Worm (Caenorhabditis elegans): ENCODE results near the gene F27B3.6.
A peak's percentile ranks its signal among the peaks of the same experiment; 100 is the strongest.

Gene F27B3.6

DNA sequence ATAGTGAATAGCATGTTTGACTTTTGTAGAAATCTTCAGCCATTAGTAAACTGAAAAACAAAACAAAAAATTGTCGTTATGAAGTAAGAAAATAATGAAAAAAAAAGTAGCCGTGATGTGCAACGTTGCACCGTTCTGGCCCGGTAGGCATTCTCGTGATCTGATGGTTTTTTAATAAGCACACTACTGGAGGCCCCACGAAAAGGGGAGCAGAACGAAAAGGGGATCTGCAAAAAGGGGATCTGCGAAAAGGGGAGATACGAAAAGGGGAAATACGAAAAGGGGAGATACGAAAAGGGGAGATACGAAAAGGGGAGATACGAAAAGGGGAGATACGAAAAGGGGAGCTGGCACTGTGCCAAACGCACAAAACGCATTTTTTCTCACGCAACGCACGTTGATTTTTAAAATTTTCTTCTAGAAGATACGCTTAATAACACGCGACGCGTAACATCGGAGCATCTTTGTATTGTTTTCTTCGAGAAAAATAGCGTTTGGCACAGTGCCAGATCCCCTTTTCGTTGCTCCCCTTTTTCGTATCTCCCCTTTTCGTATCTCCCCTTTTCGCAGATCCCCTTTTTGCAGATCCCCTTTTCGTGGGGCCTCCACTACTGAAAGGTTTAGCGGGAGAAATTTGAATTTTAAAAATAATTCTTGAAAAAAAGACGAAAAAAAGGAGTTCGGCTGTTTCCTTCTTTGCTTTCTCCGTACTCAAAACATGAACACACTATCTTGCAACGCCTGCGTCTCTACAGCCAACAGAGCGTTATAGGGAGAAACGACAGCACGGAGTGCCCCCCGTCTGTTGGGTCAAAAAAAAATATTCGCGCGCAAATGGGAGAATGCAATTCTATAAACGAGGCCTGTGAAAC is 27.0 kb downstream of the F27B3.6 start, which contains the start of gene C09E7.7:
C09E7.7 (minus strand) TSS at position 57 of the 872 bp plus-strand sequence.
- TF ChIP-seq tbx-11 (GFP tag; IDR thresholded peaks at IDR 0.05) = peak; percentile 24; the same call in 1 of the 2 replicates
- TF ChIP-seq sea-1 (GFP tag; conservative IDR thresholded peaks at IDR 0.05) = peak; percentile 71
- TF ChIP-seq hmg-4 (GFP tag; optimal IDR thresholded peaks at IDR 0.05) = peak; percentile 39
- peak; percentile 60 for TF ChIP-seq pes-1 (GFP tag; IDR thresholded peaks at IDR 0.05)
- TF ChIP-seq tbx-37 (GFP tag; conservative IDR thresholded peaks at IDR 0.05) = peak; percentile 74
- TF ChIP-seq ets-7 (tag; optimal IDR thresholded peaks at IDR 0.05) = peak; percentile 50
- TF ChIP-seq aly-1 (tag; optimal IDR thresholded peaks at IDR 0.05) = peak; percentile 73

- TF ChIP-seq F13C5.2 (tag; optimal IDR thresholded peaks at IDR 0.05) (peak; percentile 65), ceh-36 (tag; optimal IDR thresholded peaks at IDR 0.05) (peak; percentile 9), ets-7 (tag; optimal IDR thresholded peaks at IDR 0.05) (peak; percentile 22), tra-4 (tag; optimal IDR thresholded peaks at IDR 0.05) (no peak), aly-1 (tag; optimal IDR thresholded peaks at IDR 0.05) (peak; percentile 38)
Observed at ce11 chrIII:6536945-6537568, 41.3 kb downstream of the F27B3.6 start, which contains the start of gene C09E7.4. Gene C09E7.4 (minus strand): TSS chrIII:6536995.

DNA sequence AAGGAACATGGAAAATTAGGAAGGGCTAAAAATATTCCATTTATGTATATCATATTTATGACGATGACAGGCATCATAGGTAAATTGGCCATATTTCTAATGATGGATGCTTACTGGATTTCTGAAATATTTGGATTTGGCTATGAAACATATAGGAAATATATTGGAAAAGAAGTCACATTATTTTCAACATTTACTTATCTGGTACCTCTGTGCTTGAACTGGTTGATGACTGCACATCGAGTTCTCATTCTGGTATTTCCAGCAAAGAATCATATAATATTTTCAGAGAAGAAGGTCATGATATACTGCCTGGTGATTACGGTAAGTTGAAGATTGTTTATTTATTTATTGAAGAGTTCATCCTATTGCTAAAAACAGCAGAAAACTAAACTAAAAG is 45.8 kb downstream of the F27B3.6 start, which contains the start of gene srxa-5:
srxa-5 (plus strand) TSS at position 301 of the 400 bp plus-strand sequence.
- no peak for TF ChIP-seq B0310.2 (tag; optimal IDR thresholded peaks at IDR 0.05)
- no peak for TF ChIP-seq ceh-13 (GFP tag; optimal IDR thresholded peaks at IDR 0.05)
- TF ChIP-seq hmg-4 (GFP tag; optimal IDR thresholded peaks at IDR 0.05) = no peak
- no peak for TF ChIP-seq ets-7 (tag; optimal IDR thresholded peaks at IDR 0.05)
- TF ChIP-seq pes-1 (GFP tag; IDR thresholded peaks at IDR 0.05) = no peak
- TF ChIP-seq aly-1 (tag; optimal IDR thresholded peaks at IDR 0.05) = no peak
- no peak for TF ChIP-seq hmbx-1 (tag; optimal IDR thresholded peaks at IDR 0.05)
- no peak for TF ChIP-seq ama-1 (optimal IDR thresholded peaks at IDR 0.05)
- TF ChIP-seq hnd-1 (tag; optimal IDR thresholded peaks at IDR 0.05) = no peak

DNA sequence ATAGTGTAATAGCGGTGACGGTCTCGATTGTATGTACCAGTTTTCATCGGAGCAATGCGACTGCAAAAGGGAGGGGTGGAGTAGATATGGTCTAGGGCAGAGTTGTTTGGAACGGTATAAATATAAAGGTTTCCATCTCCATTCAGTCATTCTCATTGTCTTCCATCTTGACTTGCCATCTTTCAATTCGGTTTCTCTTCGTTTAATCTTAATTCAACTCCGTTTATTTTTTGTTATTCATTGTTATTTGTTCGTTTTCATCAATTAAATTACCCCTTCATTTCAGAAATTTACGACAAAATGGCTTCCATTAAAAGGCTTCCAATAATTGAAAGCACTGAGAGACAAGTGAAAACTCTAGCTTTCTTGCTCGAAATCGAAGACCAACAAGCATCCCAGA is 47.3 kb downstream of the F27B3.6 start, which contains the start of gene C09E7.11:
C09E7.11 (plus strand) TSS at position 301 of the 400 bp plus-strand sequence.
- TF ChIP-seq scrt-1 (GFP tag; IDR thresholded peaks at IDR 0.05) = no peak
- no peak for TF ChIP-seq ceh-36 (tag; optimal IDR thresholded peaks at IDR 0.05)
- no peak for TF ChIP-seq tbx-11 (GFP tag; IDR thresholded peaks at IDR 0.05)
- TF ChIP-seq B0310.2 (tag; optimal IDR thresholded peaks at IDR 0.05) = no peak
- no peak for TF ChIP-seq tra-4 (tag; optimal IDR thresholded peaks at IDR 0.05)
- no peak for TF ChIP-seq sea-1 (GFP tag; conservative IDR thresholded peaks at IDR 0.05)
- TF ChIP-seq tbx-37 (GFP tag; conservative IDR thresholded peaks at IDR 0.05) = no peak
- no peak for TF ChIP-seq hmg-4 (GFP tag; optimal IDR thresholded peaks at IDR 0.05)
- TF ChIP-seq hnd-1 (tag; optimal IDR thresholded peaks at IDR 0.05) = no peak
- TF ChIP-seq ceh-13 (GFP tag; optimal IDR thresholded peaks at IDR 0.05) = no peak
- no peak for TF ChIP-seq hmbx-1 (tag; optimal IDR thresholded peaks at IDR 0.05)
- TF ChIP-seq pes-1 (GFP tag; IDR thresholded peaks at IDR 0.05) = no peak
- TF ChIP-seq flt-1 (GFP tag; IDR thresholded peaks at IDR 0.05) = no peak
- TF ChIP-seq ets-7 (tag; optimal IDR thresholded peaks at IDR 0.05) = no peak
- no peak for TF ChIP-seq ama-1 (optimal IDR thresholded peaks at IDR 0.05)
- TF ChIP-seq F13C5.2 (tag; optimal IDR thresholded peaks at IDR 0.05) = no peak
- TF ChIP-seq aly-1 (tag; optimal IDR thresholded peaks at IDR 0.05) = no peak

DNA sequence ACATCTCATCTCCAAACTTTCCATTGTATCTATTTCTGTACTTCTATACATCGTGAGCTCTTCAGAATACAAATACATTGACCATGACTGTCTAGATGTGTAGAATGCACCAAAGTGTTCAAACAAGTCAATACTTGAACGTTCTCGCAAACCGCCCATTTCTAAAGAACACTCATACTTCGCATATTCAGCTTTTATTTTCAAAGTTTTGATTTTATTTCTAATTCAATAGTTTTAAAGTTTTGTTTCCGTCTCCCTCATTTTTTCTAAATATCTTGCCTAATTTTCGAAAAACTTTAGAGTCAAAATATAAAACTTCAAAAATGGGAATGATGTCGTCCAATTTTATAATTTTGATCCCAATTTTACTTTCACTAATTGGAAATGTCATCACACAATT is 50.5 kb downstream of the F27B3.6 start, which contains the start of gene pqn-10:
pqn-10 (plus strand) TSS at position 301 of the 400 bp plus-strand sequence.
- TF ChIP-seq hnd-1 (tag; optimal IDR thresholded peaks at IDR 0.05) = no peak
- no peak for TF ChIP-seq tbx-37 (GFP tag; conservative IDR thresholded peaks at IDR 0.05)
- TF ChIP-seq ama-1 (optimal IDR thresholded peaks at IDR 0.05) = no peak
- TF ChIP-seq aly-1 (tag; optimal IDR thresholded peaks at IDR 0.05) = no peak
- TF ChIP-seq ets-7 (tag; optimal IDR thresholded peaks at IDR 0.05) = no peak
- TF ChIP-seq ceh-13 (GFP tag; optimal IDR thresholded peaks at IDR 0.05) = no peak
- TF ChIP-seq ceh-36 (tag; optimal IDR thresholded peaks at IDR 0.05) = no peak
- TF ChIP-seq tra-4 (tag; optimal IDR thresholded peaks at IDR 0.05) = no peak
- no peak for TF ChIP-seq B0310.2 (tag; optimal IDR thresholded peaks at IDR 0.05)
- TF ChIP-seq pes-1 (GFP tag; IDR thresholded peaks at IDR 0.05) = no peak
- no peak for TF ChIP-seq F13C5.2 (tag; optimal IDR thresholded peaks at IDR 0.05)
- TF ChIP-seq flt-1 (GFP tag; IDR thresholded peaks at IDR 0.05) = no peak
- no peak for TF ChIP-seq hmg-4 (GFP tag; optimal IDR thresholded peaks at IDR 0.05)
- no peak for TF ChIP-seq sea-1 (GFP tag; conservative IDR thresholded peaks at IDR 0.05)
- no peak for TF ChIP-seq tbx-11 (GFP tag; IDR thresholded peaks at IDR 0.05)
- TF ChIP-seq hmbx-1 (tag; optimal IDR thresholded peaks at IDR 0.05) = no peak
- TF ChIP-seq scrt-1 (GFP tag; IDR thresholded peaks at IDR 0.05) = no peak

Measured in whole organism, early embryonic.